Worm (Caenorhabditis elegans) whole organism, L2 larva: Measurements from ENCODE around the gene R02E4.3.

Source experiments
- F13H6.1 ChIP-seq: sonication (generic microtip); optimal IDR thresholded peaks from 2 replicates; lab custom pipeline; 2016; ENCODE audit warnings: missing genetic modification characterization, missing compliant biosample characterization
- ama-1 ChIP-seq: fragments of 150-350 bp; optimal IDR thresholded peaks from 2 replicates; lab custom pipeline; 2018; ENCODE audit warnings: inconsistent platforms
- ceh-82 ChIP-seq: fragments of 150-350 bp; optimal IDR thresholded peaks from 2 replicates; lab custom pipeline; 2014; ENCODE audit warnings: missing biosample characterization, missing genetic modification characterization
- lsy-2 ChIP-seq, 2 experiments: fragments of 150-350 bp in 1 of 2; sonication (generic microtip) in 1 of 2; optimal IDR thresholded peaks; 2 replicates each; lab custom pipeline; 2014 to 2017; ENCODE audit warnings: missing biosample characterization in 2 of 2, missing genetic modification characterization in 2 of 2
- mab-5 ChIP-seq: fragments of 150-350 bp; optimal IDR thresholded peaks from 2 replicates; lab custom pipeline; 2014; ENCODE audit warnings: missing biosample characterization, missing genetic modification characterization
- nhr-10 ChIP-seq: sonication (generic microtip); optimal IDR thresholded peaks from 2 replicates; lab custom pipeline; 2017; ENCODE audit warnings: missing biosample characterization, missing genetic modification characterization
- nhr-11 ChIP-seq: fragments of 150-350 bp; optimal IDR thresholded peaks from 2 replicates; lab custom pipeline; 2014; ENCODE audit warnings: missing biosample characterization, missing genetic modification characterization
- nhr-23 ChIP-seq: fragments of 150-350 bp; optimal IDR thresholded peaks from 2 replicates; lab custom pipeline; 2014; ENCODE audit warnings: missing biosample characterization, missing genetic modification reagents, missing genetic modification characterization
- nhr-77 ChIP-seq: fragments of 150-350 bp; optimal IDR thresholded peaks from 2 replicates; lab custom pipeline; 2014; ENCODE audit warnings: missing biosample characterization, missing genetic modification characterization
- snpc-4 ChIP-seq: fragments of 150-350 bp; optimal IDR thresholded peaks from 2 replicates; lab custom pipeline; 2014; ENCODE audit warnings: missing biosample characterization, missing genetic modification characterization
- ztf-1 ChIP-seq: fragments of 200-800 bp; sonication (Bioruptor generic); conservative IDR thresholded peaks from 2 replicates; pipeline ENCODE4 v1.3.6; 2022; ENCODE audit warnings: missing genetic modification characterization, missing compliant biosample characterization
- ztf-11 ChIP-seq: sonication (generic microtip); optimal IDR thresholded peaks from 2 replicates; lab custom pipeline; 2017; ENCODE audit warnings: missing biosample characterization, missing genetic modification characterization

DNA sequence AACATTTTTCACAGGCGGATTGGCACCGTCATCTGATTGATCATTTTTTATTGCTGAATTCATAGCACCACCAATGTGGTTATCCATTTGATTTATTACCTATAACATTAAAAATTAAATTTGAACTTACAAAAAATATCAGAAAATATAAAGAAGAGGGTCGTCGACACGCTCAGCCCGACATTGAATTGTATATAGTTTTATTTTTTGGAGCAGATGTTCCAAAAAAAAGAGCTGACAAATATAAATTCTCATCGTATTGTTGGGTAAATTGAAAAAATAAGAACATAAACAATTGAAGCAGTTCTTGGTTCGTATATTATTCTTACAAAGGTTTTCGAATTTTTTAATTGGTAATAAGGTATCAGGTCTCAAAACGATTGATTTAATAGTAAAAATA lies 2.5 kb upstream of the R02E4.3 start, which contains the start of gene R02E4.1:
- TF ChIP-seq ceh-82 (tag; lab: Kevin White, UChicago) (no peak), mab-5 (tag; lab: Kevin White, UChicago) (no peak), nhr-10 (tag; lab: Kevin White, UChicago) (no peak), ztf-11 (tag; lab: Kevin White, UChicago) (no peak), nhr-77 (tag; lab: Kevin White, UChicago) (no peak), ama-1 (no peak), ztf-1 (GFP tag; lab: Robert Waterston, UW) (no peak), nhr-23 (no peak), F13H6.1 (no peak), snpc-4 (tag; lab: Kevin White, UChicago) (no peak), nhr-11 (tag; lab: Kevin White, UChicago) (no peak), lsy-2 (tag; optimal IDR thresholded peaks at IDR 0.05; lab: Kevin White, UChicago) (no peak)
